Fruit fly (Drosophila melanogaster): ENCODE data around the gene CG34164.

Gene CG34164

DNA sequence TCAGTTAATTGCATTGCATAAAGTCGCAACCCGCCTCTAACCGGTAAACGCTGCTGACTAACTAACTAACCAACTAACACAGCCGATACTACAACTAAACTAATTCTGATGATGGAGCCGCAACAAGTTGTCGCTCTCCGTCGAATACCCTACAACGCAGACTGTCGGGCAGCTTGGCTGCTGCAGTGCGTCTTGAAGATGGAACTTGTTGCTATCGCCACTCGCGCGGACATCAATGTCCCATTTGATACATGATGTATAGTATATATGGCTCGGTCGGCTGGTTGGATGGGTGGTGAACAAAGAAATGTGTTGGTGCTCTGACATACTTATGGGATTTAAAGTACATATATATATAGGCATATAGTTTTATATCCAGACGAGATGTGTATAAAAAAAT lies 30.6 kb upstream of the CG34164 start (continued):
- TF ChIP-seq CG17359 (tag; optimal IDR thresholded peaks at IDR 0.05) (peak; percentile 7), CG2712 (tag; optimal IDR thresholded peaks at IDR 0.05) (no peak), wor (GFP tag; IDR thresholded peaks at IDR 0.05) (no peak), CG43689 (GFP tag; IDR thresholded peaks at IDR 0.05) (no peak), NfI (GFP tag; optimal IDR thresholded peaks at IDR 0.05) (peak; percentile 8), CG30020 (tag; optimal IDR thresholded peaks at IDR 0.05) (no peak), abd-A (tag; optimal IDR thresholded peaks at IDR 0.05) (peak; percentile 50), NK7.1 (GFP tag; optimal IDR thresholded peaks at IDR 0.05) (no peak), unpg (GFP tag; optimal IDR thresholded peaks at IDR 0.05) (peak; percentile 8), lbe (GFP tag; optimal IDR thresholded peaks at IDR 0.05) (no peak), Ptx1 (GFP tag; IDR thresholded peaks at IDR 0.05) (0 out of 2 replicates have a peak, but pooled peaks have one; percentile 24), E2f2 (GFP tag; IDR thresholded peaks at IDR 0.05) (peak; percentile 11; the same call in 1 of the 2 replicates), CG9932 (GFP tag; IDR thresholded peaks at IDR 0.05) (peak; percentile 33; the same call in 1 of the 2 replicates), seq (GFP tag; IDR thresholded peaks at IDR 0.05) (0 out of 2 replicates have a peak, but pooled peaks have one; percentile 7), Sox102F (GFP tag; optimal IDR thresholded peaks at IDR 0.05) (peak; percentile 7), pnt (GFP tag; optimal IDR thresholded peaks at IDR 0.05) (no peak), ase (GFP tag; IDR thresholded peaks at IDR 0.05) (no peak), CG10979 (tag; optimal IDR thresholded peaks at IDR 0.05) (no peak), HmgD (GFP tag; optimal IDR thresholded peaks at IDR 0.05) (no peak), ci (GFP tag; IDR thresholded peaks at IDR 0.05) (no peak; the same call in 2 of the 3 replicates), nom (GFP tag; optimal IDR thresholded peaks at IDR 0.05) (peak; percentile 46), ranshi (GFP tag; IDR thresholded peaks at IDR 0.05) (no peak), kah (GFP tag; optimal IDR thresholded peaks at IDR 0.05) (peak; percentile 64), HHEX (GFP tag; optimal IDR thresholded peaks at IDR 0.05) (peak; percentile 21), CG3065 (GFP tag; optimal IDR thresholded peaks at IDR 0.05) (no peak), chm (GFP tag; IDR thresholded peaks at IDR 0.05) (peak; percentile 33; the same call in 1 of the 2 replicates), hb (GFP tag; IDR thresholded peaks at IDR 0.05; ENCODE audit: partially characterized antibody) (no peak), slbo (GFP tag; IDR thresholded peaks at IDR 0.05) (peak; percentile 38; the same call in 1 of the 2 replicates)

DNA sequence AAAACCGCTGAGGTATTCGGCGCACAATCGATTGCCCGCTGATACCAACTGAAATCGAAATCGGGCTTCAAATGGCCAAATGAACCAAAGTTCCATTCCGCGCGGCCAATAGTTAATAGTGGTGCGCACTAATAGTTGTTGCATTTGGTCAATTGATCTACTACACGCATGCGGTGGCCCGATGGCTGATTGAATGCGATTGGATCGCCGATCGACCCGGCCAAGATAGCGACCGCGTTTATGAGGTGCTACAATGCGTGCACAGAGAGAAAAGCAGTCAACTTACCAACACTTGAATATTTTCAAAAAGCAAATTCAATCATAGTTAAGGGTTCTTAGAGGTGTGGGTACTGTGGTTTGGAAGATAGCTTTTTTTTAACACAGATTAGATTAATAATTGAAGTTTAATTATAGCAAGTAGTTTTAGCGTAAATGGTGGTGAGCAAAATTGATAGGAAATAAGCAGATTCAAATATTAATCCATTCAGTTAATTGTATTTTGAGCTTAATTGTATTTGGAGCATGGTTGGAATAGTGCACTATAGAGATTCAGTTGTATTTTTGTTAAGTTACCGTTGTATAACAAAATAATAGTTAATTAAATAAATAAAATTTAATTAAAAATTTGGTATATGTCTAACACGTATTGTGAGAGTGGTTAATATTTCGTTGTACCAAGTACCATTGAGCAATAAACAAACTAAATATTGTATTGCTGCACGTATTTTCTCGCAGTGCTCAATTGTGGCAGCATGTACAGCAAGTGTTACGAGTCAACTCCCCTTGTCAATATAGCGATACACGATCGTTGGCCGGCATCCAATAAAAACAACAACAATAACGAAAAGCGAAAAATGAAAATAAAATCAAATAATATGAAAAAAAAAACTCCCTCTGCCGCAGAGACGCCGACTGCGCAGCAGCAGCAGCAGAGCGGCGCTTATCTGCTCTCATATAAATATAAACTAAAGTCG lies 29.4 kb upstream of the CG34164 start:
- TF ChIP-seq CG17912 (GFP tag; optimal IDR thresholded peaks at IDR 0.05), result no peak
- TF ChIP-seq Dad (GFP tag; optimal IDR thresholded peaks at IDR 0.05), result no peak
- no peak for TF ChIP-seq br (optimal IDR thresholded peaks at IDR 0.05)
- no peak for TF ChIP-seq ham (GFP tag; IDR thresholded peaks at IDR 0.05)
- TF ChIP-seq Dfd (GFP tag; optimal IDR thresholded peaks at IDR 0.05), result no peak
- TF ChIP-seq CG8924 (tag; optimal IDR thresholded peaks at IDR 0.05), result peak; percentile 78
- TF ChIP-seq Myb (GFP tag; optimal IDR thresholded peaks at IDR 0.05), result peak; percentile 23
- TF ChIP-seq CG9215 (GFP tag; IDR thresholded peaks at IDR 0.05), result no peak
- peak; percentile 18 for TF ChIP-seq wek (GFP tag; optimal IDR thresholded peaks at IDR 0.05)
- no peak for TF ChIP-seq z (GFP tag; IDR thresholded peaks at IDR 0.05)
- TF ChIP-seq scrt (GFP tag; optimal IDR thresholded peaks at IDR 0.05), result peak; percentile 6
- TF ChIP-seq gcm2 (GFP tag; optimal IDR thresholded peaks at IDR 0.05), result peak; percentile 47
- no peak for TF ChIP-seq disco-r (GFP tag; optimal IDR thresholded peaks at IDR 0.05)
- TF ChIP-seq Fer1 (GFP tag; optimal IDR thresholded peaks at IDR 0.05), result no peak
- TF ChIP-seq CG2678 (tag; optimal IDR thresholded peaks at IDR 0.05), result peak; percentile 71
- 0 out of 3 replicates have a peak, but pooled peaks have one; percentile 10 for TF ChIP-seq gce (GFP tag; IDR thresholded peaks at IDR 0.05)
- peak; percentile 39 for TF ChIP-seq sd (tag; optimal IDR thresholded peaks at IDR 0.05)
- peak; percentile 32; the same call in 1 of the 2 replicates for TF ChIP-seq seq (GFP tag; IDR thresholded peaks at IDR 0.05)
- no peak; the same call in 1 of the 2 replicates for TF ChIP-seq danr (GFP tag; IDR thresholded peaks at IDR 0.05)
- peak; percentile 32; the same call in 1 of the 3 replicates for TF ChIP-seq Optix (GFP tag; IDR thresholded peaks at IDR 0.05)
- TF ChIP-seq Asciz (GFP tag; optimal IDR thresholded peaks at IDR 0.05), result peak; percentile 3
- TF ChIP-seq Spps (tag; optimal IDR thresholded peaks at IDR 0.05), result peak; percentile 24
- peak; percentile 29 for TF ChIP-seq cato (GFP tag; optimal IDR thresholded peaks at IDR 0.05; ENCODE audit: borderline replicate concordance)
